Worm (Caenorhabditis elegans) whole organism, late embryonic: ENCODE measurements around the gene gem-1.

Experiments used
- F13H6.1 ChIP-seq: sonication (generic microtip); optimal IDR thresholded peaks from 2 replicates; lab custom pipeline; 2016; ENCODE audit warnings: missing genetic modification characterization, missing compliant biosample characterization
- K02D7.2 ChIP-seq: sonication (generic microtip); optimal IDR thresholded peaks from 2 replicates; lab custom pipeline; 2017; ENCODE audit warnings: mild to moderate bottlenecking, missing genetic modification characterization, missing compliant biosample characterization
- ama-1 ChIP-seq: fragments of 150-350 bp; optimal IDR thresholded peaks from 2 replicates; lab custom pipeline; 2014
- ceh-34 ChIP-seq: sonication (generic microtip); optimal IDR thresholded peaks from 2 replicates; lab custom pipeline; 2016; ENCODE audit warnings: mild to moderate bottlenecking, missing genetic modification characterization, missing compliant biosample characterization
- fkh-10 ChIP-seq: fragments of 150-350 bp; optimal IDR thresholded peaks from 2 replicates; lab custom pipeline; 2014; ENCODE audit warnings: missing biosample characterization, missing genetic modification reagents, missing genetic modification characterization
- fkh-6 ChIP-seq: sonication (generic microtip); optimal IDR thresholded peaks from 2 replicates; lab custom pipeline; 2016; ENCODE audit warnings: missing genetic modification characterization, missing compliant biosample characterization
- hlh-8 ChIP-seq: sonication (generic microtip); optimal IDR thresholded peaks from 2 replicates; lab custom pipeline; 2016; ENCODE audit warnings: missing genotype, missing genetic modification characterization, missing compliant biosample characterization
- nfya-1 ChIP-seq: sonication (generic microtip); optimal IDR thresholded peaks from 2 replicates; lab custom pipeline; 2017; ENCODE audit warnings: missing genetic modification characterization, mild to moderate bottlenecking, missing compliant biosample characterization, antibody characterized with exemption, moderate library complexity
- nhr-11 ChIP-seq: fragments of 150-350 bp; optimal IDR thresholded peaks from 2 replicates; lab custom pipeline; 2014; ENCODE audit warnings: missing biosample characterization, missing genetic modification characterization
- pat-9 ChIP-seq: fragments of 200-800 bp; sonication (Bioruptor generic); optimal IDR thresholded peaks from 2 replicates; lab custom pipeline; 2018; ENCODE audit warnings: mild to moderate bottlenecking, missing genetic modification characterization, moderate library complexity, missing compliant biosample characterization
- pha-4 ChIP-seq: fragments of 150-350 bp; optimal IDR thresholded peaks from 2 replicates; lab custom pipeline; 2018; ENCODE audit warnings: missing biosample characterization, missing genetic modification reagents, missing genetic modification characterization
- ref-2 ChIP-seq: sonication (generic microtip); optimal IDR thresholded peaks from 2 replicates; lab custom pipeline; 2016; ENCODE audit warnings: missing genetic modification characterization, missing compliant biosample characterization
- sox-4 ChIP-seq: sonication (generic microtip); optimal IDR thresholded peaks from 2 replicates; lab custom pipeline; 2017; ENCODE audit warnings: mild to moderate bottlenecking, missing genetic modification characterization, inconsistent platforms, missing compliant biosample characterization

ce11 chrX:13331386-13331785 is 45.4 kb downstream of the gem-1 start, which contains the start of gene sir-2.3:
- TF ChIP-seq ref-2 (tag; lab: Kevin White, UChicago) (no peak), sox-4 (tag; lab: Kevin White, UChicago) (no peak), pat-9 (tag; lab: Kevin White, UChicago) (no peak), ama-1 (lab: Kevin White, UChicago) (no peak), fkh-10 (no peak), fkh-6 (tag; lab: Kevin White, UChicago) (no peak), ceh-34 (tag; lab: Kevin White, UChicago) (no peak), F13H6.1 (tag; lab: Kevin White, UChicago) (no peak), nhr-11 (tag; lab: Kevin White, UChicago) (no peak), K02D7.2 (no peak), hlh-8 (tag; lab: Kevin White, UChicago) (no peak), pha-4 (tag; lab: Kevin White, UChicago) (no peak), nfya-1 (no peak)
